Worm (Caenorhabditis elegans) whole organism, L4 larva: ENCODE data around the gene lido-7.

Experiments used
- D1046.2 ChIP-seq: fragments of 200-800 bp; sonication (Bioruptor generic); IDR thresholded peaks from 2 replicates; pipeline ENCODE4 v1.3.6; 2022; ENCODE audit warnings: missing genetic modification characterization, missing compliant biosample characterization
- aha-1 ChIP-seq: fragments of 150-350 bp; peaks from one replicate; lab custom pipeline; 2014; ENCODE audit warnings: missing biosample characterization, missing genetic modification characterization
- daf-16 ChIP-seq, 3 experiments: sonication (generic microtip); optimal IDR thresholded peaks; 2 replicates each; lab custom pipeline; 2016 to 2017; ENCODE audit warnings: missing genetic modification characterization in 3 of 3, missing genetic modification reagents in 3 of 3, mild to moderate bottlenecking in 2 of 3, missing compliant biosample characterization in 2 of 3, missing biosample characterization in 1 of 3, moderate library complexity in 1 of 3
- dve-1 ChIP-seq: sonication (generic microtip); optimal IDR thresholded peaks from 2 replicates; lab custom pipeline; 2017; ENCODE audit warnings: antibody characterized with exemption, mild to moderate bottlenecking, missing genetic modification characterization, missing compliant biosample characterization; ENCODE audit not compliant: insufficient read depth
- egl-43 ChIP-seq: fragments of 200-800 bp; sonication (Bioruptor generic); IDR thresholded peaks from 2 replicates; pipeline ENCODE4 v1.3.6; 2022; ENCODE audit warnings: missing genetic modification reagents, missing genetic modification characterization, missing compliant biosample characterization
- fkh-10 ChIP-seq: fragments of 150-350 bp; optimal IDR thresholded peaks from 2 replicates; lab custom pipeline; 2014; ENCODE audit warnings: missing biosample characterization, missing genetic modification reagents, missing genetic modification characterization
- lin-29 ChIP-seq: fragments of 200-800 bp; sonication (Bioruptor generic); IDR thresholded peaks from 2 replicates; pipeline ENCODE4 v1.3.6; 2022; ENCODE audit warnings: missing genetic modification reagents, missing genetic modification characterization, missing compliant biosample characterization
- mdl-1 ChIP-seq, 2 experiments: fragments of 150-350 bp in 1 of 2; sonication (generic microtip) in 1 of 2; optimal IDR thresholded peaks; 2 replicates each; lab custom pipeline; 2014 to 2017; ENCODE audit warnings: missing biosample characterization in 2 of 2, missing genetic modification characterization in 2 of 2
- pha-4 ChIP-seq, 2 experiments: fragments of 150-350 bp in 1 of 2; fragments of 200-800 bp in 1 of 2; sonication (Bioruptor generic) in 1 of 2; IDR thresholded peaks in 1 of 2; optimal IDR thresholded peaks in 1 of 2; 2 replicates each; pipeline versions ENCODE4 v1.3.6 to Lab custom; 2014 to 2022; ENCODE audit warnings: missing genetic modification characterization in 2 of 2, missing genetic modification reagents in 2 of 2, missing biosample characterization in 1 of 2, missing compliant biosample characterization in 1 of 2
- pqm-1 ChIP-seq: sonication (generic microtip); optimal IDR thresholded peaks from 2 replicates; lab custom pipeline; 2017; ENCODE audit warnings: missing biosample characterization, missing genetic modification characterization
- unc-62 ChIP-seq, 3 experiments: fragments of 150-350 bp in 1 of 3; sonication (generic microtip); optimal IDR thresholded peaks in 2 of 3; peaks in 1 of 3; 1 replicate in 1 of 3; 2 replicates in 2 of 3; lab custom pipeline; 2014 to 2017; ENCODE audit warnings: missing biosample characterization in 3 of 3, missing genetic modification characterization in 3 of 3, missing genetic modification reagents in 3 of 3, missing genotype in 1 of 3
- zag-1 ChIP-seq: fragments of 150-350 bp; optimal IDR thresholded peaks from 2 replicates; lab custom pipeline; 2014; ENCODE audit warnings: missing biosample characterization, missing genetic modification characterization

ce11 chrII:3002211-3002610 is 14.1 kb downstream of the lido-7 start, which contains the start of gene lido-10:
- no peak for TF ChIP-seq mdl-1 (tag; optimal IDR thresholded peaks at IDR 0.05; lab: Kevin White, UChicago)
- TF ChIP-seq fkh-10 = no peak
- TF ChIP-seq daf-16 (GFP tag; optimal IDR thresholded peaks at IDR 0.05; lab: Kevin White, UChicago) = no peak
- TF ChIP-seq daf-16 (tag; optimal IDR thresholded peaks at IDR 0.05; lab: Kevin White, UChicago) = no peak
- TF ChIP-seq zag-1 (tag; lab: Kevin White, UChicago) = no peak
- no peak for TF ChIP-seq pqm-1
- no peak for TF ChIP-seq unc-62 (GFP tag; optimal IDR thresholded peaks at IDR 0.05 in 1 of 2; lab: Kevin White, UChicago)
- TF ChIP-seq unc-62 (tag; optimal IDR thresholded peaks at IDR 0.05; lab: Kevin White, UChicago) = no peak
- TF ChIP-seq aha-1 (tag; lab: Kevin White, UChicago) = no peak
- no peak for TF ChIP-seq D1046.2 (GFP tag; lab: Robert Waterston, UW)
- TF ChIP-seq egl-43 (GFP tag; lab: Robert Waterston, UW) = no peak
- no peak for TF ChIP-seq lin-29 (GFP tag; lab: Robert Waterston, UW)
- TF ChIP-seq pha-4 (GFP tag; IDR thresholded peaks at IDR 0.05; lab: Robert Waterston, UW) = no peak
- TF ChIP-seq pha-4 (tag; optimal IDR thresholded peaks at IDR 0.05; lab: Kevin White, UChicago) = no peak
- TF ChIP-seq dve-1 (tag; lab: Kevin White, UChicago) = no peak
